Worm (Caenorhabditis elegans) whole organism, midembryonic: ENCODE data around the gene T21E8.6.

ENCODE experiments used
- cog-1 ChIP-seq: sonication (generic microtip); optimal IDR thresholded peaks from 2 replicates; lab custom pipeline; 2016; ENCODE audit warnings: missing genetic modification characterization, missing compliant biosample characterization
- ref-1 ChIP-seq: fragments of 200-800 bp; sonication (Bioruptor generic); conservative IDR thresholded peaks from 2 replicates; pipeline ENCODE4 v1.3.6; 2022; ENCODE audit warnings: missing genetic modification reagents, missing genetic modification characterization, missing compliant biosample characterization
- tab-1 ChIP-seq: fragments of 200-800 bp; sonication (Bioruptor generic); IDR thresholded peaks from 2 replicates; pipeline ENCODE4 v1.3.6; 2022; ENCODE audit warnings: missing genetic modification characterization, missing compliant biosample characterization
- ztf-29 ChIP-seq: fragments of 200-800 bp; sonication (Bioruptor generic); IDR thresholded peaks from 2 replicates; pipeline ENCODE4 v1.3.6; 2022; ENCODE audit warnings: missing genetic modification reagents, missing genetic modification characterization, missing compliant biosample characterization

DNA sequence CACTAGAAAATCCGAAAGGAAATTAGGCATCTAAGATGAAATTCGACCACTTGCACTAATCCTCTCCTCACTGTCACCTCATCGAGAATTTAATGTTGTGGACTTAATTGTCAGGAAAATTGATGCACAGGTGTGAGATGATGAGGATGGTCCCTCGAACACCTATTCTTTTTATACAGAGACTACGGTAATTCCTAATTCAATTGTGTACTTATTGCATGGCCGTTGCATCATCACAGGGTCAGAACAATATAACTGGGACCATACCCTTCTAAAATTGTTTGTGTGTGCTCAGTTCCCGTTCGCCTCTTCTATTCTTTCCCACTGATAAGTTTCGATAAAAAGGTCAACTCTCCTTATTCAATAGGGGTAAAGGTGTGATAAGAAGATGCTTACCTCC is 37.9 kb upstream of the T21E8.6 start:
- no peak for TF ChIP-seq ref-1 (GFP tag; lab: Robert Waterston, UW)
- no peak for TF ChIP-seq ztf-29 (GFP tag; lab: Robert Waterston, UW)
- TF ChIP-seq tab-1 (GFP tag; lab: Robert Waterston, UW), result no peak
- no peak for TF ChIP-seq cog-1
